Fruit fly (Drosophila melanogaster) whole organism: Measurements from ENCODE around the gene Sfxn1-3.

Experiments
- EcR ChIP-seq, 2 experiments: fragments of >200 bp; optimal IDR thresholded peaks; 2 replicates each; lab custom pipeline; 2017; ENCODE audit warnings: missing biosample characterization in 2 of 2, missing genetic modification characterization in 2 of 2, missing genetic modification reagents in 2 of 2
- psq ChIP-seq: fragments of >200 bp; optimal IDR thresholded peaks from 2 replicates; lab custom pipeline; 2017
- usp ChIP-seq: fragments of >200 bp; optimal IDR thresholded peaks from 2 replicates; lab custom pipeline; 2017; ENCODE audit warnings: missing biosample characterization, missing genetic modification characterization, mixed read lengths

dm6 chr3R:4387490-4387889 lies 9.1 kb downstream of the Sfxn1-3 start, which contains the start of gene tub:
- TF ChIP-seq psq (no peak), usp (no peak), EcR (GFP tag; optimal IDR thresholded peaks at IDR 0.05; lab: Kevin White, UChicago) (no peak)
